Worm (Caenorhabditis elegans) whole organism, young adult: ENCODE results near the gene fbxb-90.

ENCODE experiments used
- B0261.1 ChIP-seq: sonication (generic microtip); optimal IDR thresholded peaks from 2 replicates; lab custom pipeline; 2016; ENCODE audit warnings: mild to moderate bottlenecking, missing genetic modification characterization, moderate library complexity, missing compliant biosample characterization
- B0336.3 ChIP-seq: fragments of 200-800 bp; sonication (Bioruptor generic); IDR thresholded peaks from 2 replicates; pipeline ENCODE4 v1.3.6; 2022; ENCODE audit warnings: missing genetic modification characterization, missing compliant biosample characterization
- D2030.7 ChIP-seq: fragments of 200-800 bp; sonication (Bioruptor generic); IDR thresholded peaks from 2 replicates; pipeline ENCODE4 v1.3.6; 2022; ENCODE audit warnings: missing genetic modification reagents, missing genetic modification characterization, missing compliant biosample characterization
- F37B4.10 ChIP-seq: fragments of 200-800 bp; sonication (Bioruptor generic); IDR thresholded peaks from 2 replicates; pipeline ENCODE4 v1.3.6; 2022; ENCODE audit warnings: missing genetic modification characterization, missing compliant biosample characterization
- F39B2.1 ChIP-seq: fragments of 200-800 bp; sonication (Bioruptor generic); IDR thresholded peaks from 2 replicates; pipeline ENCODE4 v1.3.6; 2022; ENCODE audit warnings: missing genetic modification reagents, missing genetic modification characterization, missing compliant biosample characterization
- F49E8.2 ChIP-seq: sonication (generic microtip); optimal IDR thresholded peaks from 3 replicates; lab custom pipeline; 2017; ENCODE audit warnings: missing genetic modification characterization, mild to moderate bottlenecking, missing compliant biosample characterization, antibody characterized with exemption, moderate library complexity; ENCODE audit not compliant: insufficient read depth
- F57A8.1 ChIP-seq: fragments of 200-800 bp; sonication (Bioruptor generic); optimal IDR thresholded peaks from 2 replicates; lab custom pipeline; 2018; ENCODE audit warnings: mild to moderate bottlenecking, missing genetic modification characterization, moderate library complexity, missing compliant biosample characterization
- T07F8.4 ChIP-seq: sonication (generic microtip); optimal IDR thresholded peaks from 2 replicates; lab custom pipeline; 2016; ENCODE audit warnings: mild to moderate bottlenecking, missing genetic modification characterization, moderate library complexity, missing compliant biosample characterization
- Y53F4B.3 ChIP-seq: fragments of 200-800 bp; sonication (Bioruptor generic); IDR thresholded peaks from 2 replicates; pipeline ENCODE4 v1.3.6; 2022; ENCODE audit warnings: missing genetic modification reagents, missing genetic modification characterization, missing compliant biosample characterization
- aptf-3 ChIP-seq: fragments of 200-800 bp; sonication (Bioruptor generic); IDR thresholded peaks from 2 replicates; pipeline ENCODE4 v1.3.6; 2022; ENCODE audit warnings: missing genetic modification characterization, missing compliant biosample characterization
- bed-1 ChIP-seq: fragments of 200-800 bp; sonication (Bioruptor generic); IDR thresholded peaks from 2 replicates; pipeline ENCODE4 v1.3.6; 2022; ENCODE audit warnings: missing genetic modification reagents, missing genetic modification characterization, missing compliant biosample characterization
- ceh-40 ChIP-seq: fragments of 200-800 bp; sonication (Bioruptor generic); IDR thresholded peaks from 2 replicates; pipeline ENCODE4 v1.3.6; 2022; ENCODE audit warnings: missing genetic modification characterization, missing compliant biosample characterization
- ceh-58 ChIP-seq: fragments of 200-800 bp; sonication (Bioruptor generic); IDR thresholded peaks from 2 replicates; pipeline ENCODE4 v1.3.6; 2022; ENCODE audit warnings: missing genetic modification characterization, missing compliant biosample characterization
- chd-7 ChIP-seq: sonication (generic microtip); optimal IDR thresholded peaks from 2 replicates; lab custom pipeline; 2016; ENCODE audit warnings: mild to moderate bottlenecking, missing genetic modification characterization, moderate library complexity, missing compliant biosample characterization
- die-1 ChIP-seq: sonication (generic microtip); optimal IDR thresholded peaks from 2 replicates; lab custom pipeline; 2016; ENCODE audit warnings: missing genotype, mild to moderate bottlenecking, missing genetic modification characterization, missing compliant biosample characterization
- dox-1 ChIP-seq: fragments of 200-800 bp; sonication (Bioruptor generic); IDR thresholded peaks from 2 replicates; pipeline ENCODE4 v1.3.6; 2022; ENCODE audit warnings: missing genetic modification reagents, missing genetic modification characterization, missing compliant biosample characterization
- egl-18 ChIP-seq: fragments of 200-800 bp; sonication (Bioruptor generic); IDR thresholded peaks from 2 replicates; pipeline ENCODE4 v1.3.6; 2022; ENCODE audit warnings: missing genetic modification reagents, missing genetic modification characterization, missing compliant biosample characterization
- egrh-3 ChIP-seq: fragments of 200-800 bp; sonication (Bioruptor generic); IDR thresholded peaks from 2 replicates; pipeline ENCODE4 v1.3.6; 2022; ENCODE audit warnings: missing genetic modification reagents, missing genetic modification characterization, missing compliant biosample characterization
- ekl-4 ChIP-seq: fragments of 200-800 bp; sonication (Bioruptor generic); IDR thresholded peaks from 2 replicates; pipeline ENCODE4 v1.3.6; 2022; ENCODE audit warnings: missing genetic modification reagents, missing genetic modification characterization, missing compliant biosample characterization
- fkh-3 ChIP-seq: sonication (generic microtip); optimal IDR thresholded peaks from 2 replicates; lab custom pipeline; 2016; ENCODE audit warnings: mild to moderate bottlenecking, missing genetic modification characterization, missing compliant biosample characterization
- gei-17 ChIP-seq: fragments of 200-800 bp; sonication (Bioruptor generic); optimal IDR thresholded peaks from 2 replicates; lab custom pipeline; 2018; ENCODE audit warnings: mild to moderate bottlenecking, missing genetic modification characterization, missing compliant biosample characterization
- hlh-26 ChIP-seq: fragments of 200-800 bp; sonication (Bioruptor generic); conservative IDR thresholded peaks from 2 replicates; pipeline ENCODE4 v1.3.6; 2022; ENCODE audit warnings: missing genetic modification reagents, missing genetic modification characterization, missing compliant biosample characterization
- hsf-1 ChIP-seq: fragments of 200-800 bp; sonication (Bioruptor generic); IDR thresholded peaks from 2 replicates; pipeline ENCODE4 v1.3.6; 2022; ENCODE audit warnings: missing genetic modification reagents, missing genetic modification characterization, missing compliant biosample characterization
- lin-40 ChIP-seq: sonication (generic microtip); optimal IDR thresholded peaks from 2 replicates; lab custom pipeline; 2016; ENCODE audit warnings: missing genetic modification characterization, mild to moderate bottlenecking, missing compliant biosample characterization, missing genotype, missing genetic modification reagents
- lir-1 ChIP-seq: fragments of 200-800 bp; sonication (Bioruptor generic); conservative IDR thresholded peaks from 2 replicates; pipeline ENCODE4 v1.3.6; 2022; ENCODE audit warnings: missing genetic modification reagents, missing genetic modification characterization, missing compliant biosample characterization
- nfya-1 ChIP-seq: sonication (generic microtip); optimal IDR thresholded peaks from 2 replicates; lab custom pipeline; 2017; ENCODE audit warnings: antibody characterized with exemption, missing compliant biosample characterization, missing genetic modification characterization, borderline replicate concordance; ENCODE audit not compliant: insufficient read depth
- nhr-179 ChIP-seq: sonication (generic microtip); optimal IDR thresholded peaks from 2 replicates; lab custom pipeline; 2016; ENCODE audit warnings: mild to moderate bottlenecking, missing genetic modification characterization, missing compliant biosample characterization
- nhr-90 ChIP-seq: sonication (generic microtip); optimal IDR thresholded peaks from 2 replicates; lab custom pipeline; 2016; ENCODE audit warnings: missing genotype, mild to moderate bottlenecking, missing genetic modification characterization, missing compliant biosample characterization
- pbrm-1 ChIP-seq: fragments of 200-800 bp; sonication (Bioruptor generic); IDR thresholded peaks from 2 replicates; pipeline ENCODE4 v1.3.6; 2022; ENCODE audit warnings: missing genetic modification reagents, missing genetic modification characterization, missing compliant biosample characterization
- rpc-1 ChIP-seq, 2 experiments: fragments of 150-350 bp in 1 of 2; sonication (generic microtip) in 1 of 2; optimal IDR thresholded peaks; 2 replicates each; lab custom pipeline; 2014 to 2018; ENCODE audit warnings: missing biosample characterization in 1 of 2, missing genetic modification characterization in 1 of 2, missing genetic modification reagents in 1 of 2, missing genotype in 1 of 2
- sdz-38 ChIP-seq: sonication (generic microtip); optimal IDR thresholded peaks from 2 replicates; lab custom pipeline; 2016; ENCODE audit warnings: missing genotype, missing genetic modification characterization, missing compliant biosample characterization
- snpc-4 ChIP-seq, 5 experiments: fragments of 150-350 bp in 1 of 5; sonication (generic microtip) in 4 of 5; optimal IDR thresholded peaks; 2 replicates each; lab custom pipeline; 2014 to 2018; ENCODE audit warnings: missing genetic modification characterization in 5 of 5, missing biosample characterization in 3 of 5, antibody characterized with exemption in 2 of 5, mild to moderate bottlenecking in 2 of 5, missing compliant biosample characterization in 2 of 5, missing genotype in 2 of 5, moderate library complexity in 2 of 5, missing genetic modification reagents in 1 of 5
- somi-1 ChIP-seq: fragments of 200-800 bp; sonication (Bioruptor generic); optimal IDR thresholded peaks from 2 replicates; lab custom pipeline; 2018; ENCODE audit warnings: mild to moderate bottlenecking, missing genetic modification characterization, missing compliant biosample characterization
- tlf-1 ChIP-seq: fragments of 200-800 bp; sonication (Bioruptor generic); optimal IDR thresholded peaks from 2 replicates; lab custom pipeline; 2018; ENCODE audit warnings: mild to moderate bottlenecking, missing genetic modification characterization, missing compliant biosample characterization
- unc-130 ChIP-seq: sonication (generic microtip); optimal IDR thresholded peaks from 2 replicates; lab custom pipeline; 2016; ENCODE audit warnings: missing genetic modification reagents, missing genetic modification characterization, missing compliant biosample characterization
- ztf-3 ChIP-seq: fragments of 200-800 bp; sonication (Bioruptor generic); optimal IDR thresholded peaks from 2 replicates; lab custom pipeline; 2018; ENCODE audit warnings: mild to moderate bottlenecking, missing genetic modification characterization, missing compliant biosample characterization
- ztf-6 ChIP-seq: fragments of 200-800 bp; sonication (Bioruptor generic); IDR thresholded peaks from 2 replicates; pipeline ENCODE4 v1.3.6; 2022; ENCODE audit warnings: missing genetic modification reagents, missing genetic modification characterization, missing compliant biosample characterization

Gene fbxb-90

DNA sequence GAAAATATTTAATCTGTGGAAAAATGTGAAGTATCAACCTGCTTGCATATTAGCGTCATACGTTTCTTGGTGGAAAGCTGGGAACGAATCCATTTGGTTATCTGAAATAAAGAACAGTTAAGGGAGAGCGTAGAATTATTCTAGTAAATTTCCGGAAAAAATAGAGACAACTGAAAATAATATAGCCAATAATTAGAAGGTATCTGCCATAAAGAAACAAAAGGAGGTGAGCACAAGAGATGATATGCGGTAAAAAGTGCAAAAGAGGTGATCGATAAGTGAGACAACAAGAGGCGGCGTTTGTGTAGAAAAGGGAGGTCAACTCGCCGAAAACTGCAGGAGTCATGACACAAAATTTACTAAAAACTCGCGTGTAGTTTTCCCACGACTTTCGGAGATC lies 30.8 kb upstream of the fbxb-90 start, which contains the start of gene T24E12.11:
Gene T24E12.11 (minus strand): TSS at position 101 of the 400 bp plus-strand sequence.
- TF ChIP-seq F57A8.1 (GFP tag; lab: Kevin White, UChicago) (no peak), ceh-58 (GFP tag; lab: Robert Waterston, UW) (no peak), D2030.7 (no peak), egrh-3 (no peak), hsf-1 (GFP tag; lab: Robert Waterston, UW) (no peak), lin-40 (tag; lab: Kevin White, UChicago) (no peak), T07F8.4 (no peak), gei-17 (GFP tag; lab: Kevin White, UChicago) (no peak), ztf-3 (GFP tag; lab: Kevin White, UChicago) (no peak), pbrm-1 (GFP tag; lab: Robert Waterston, UW) (no peak), hlh-26 (GFP tag; lab: Robert Waterston, UW) (no peak), dox-1 (no peak), lir-1 (GFP tag; lab: Robert Waterston, UW) (no peak), F37B4.10 (GFP tag; lab: Robert Waterston, UW) (no peak)
- TF ChIP-seq, all 124 proteins: peak for 0

DNA sequence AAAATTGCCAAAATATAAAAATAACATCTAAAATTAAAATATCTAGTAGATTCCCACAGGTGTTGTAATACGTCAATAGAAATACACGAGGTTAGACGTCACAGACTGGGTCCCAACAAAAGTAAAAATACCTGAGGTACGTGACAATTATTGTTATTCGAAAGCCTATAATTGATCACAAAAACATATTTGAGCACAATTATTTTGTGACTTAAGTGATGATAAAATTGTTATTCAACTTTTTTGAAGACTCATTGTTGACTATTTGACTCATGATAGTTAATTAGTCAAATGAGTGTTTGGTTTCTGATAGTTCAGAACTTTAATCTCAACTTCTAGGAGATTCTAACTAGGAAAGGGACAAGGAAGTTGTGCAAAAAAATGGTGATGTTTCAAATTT lies 29.2 kb upstream of the fbxb-90 start:
- no peak for TF ChIP-seq ceh-40 (GFP tag; lab: Robert Waterston, UW)
- no peak for TF ChIP-seq tlf-1 (GFP tag; lab: Kevin White, UChicago)
- TF ChIP-seq aptf-3 (GFP tag; lab: Robert Waterston, UW): no peak
- no peak for TF ChIP-seq nhr-179 (tag; lab: Kevin White, UChicago)
- no peak for TF ChIP-seq chd-7 (tag; lab: Kevin White, UChicago)
- no peak for TF ChIP-seq bed-1 (GFP tag; lab: Robert Waterston, UW)
- no peak for TF ChIP-seq egl-18 (GFP tag; lab: Robert Waterston, UW)
- no peak for TF ChIP-seq gei-17 (GFP tag; lab: Kevin White, UChicago)

DNA sequence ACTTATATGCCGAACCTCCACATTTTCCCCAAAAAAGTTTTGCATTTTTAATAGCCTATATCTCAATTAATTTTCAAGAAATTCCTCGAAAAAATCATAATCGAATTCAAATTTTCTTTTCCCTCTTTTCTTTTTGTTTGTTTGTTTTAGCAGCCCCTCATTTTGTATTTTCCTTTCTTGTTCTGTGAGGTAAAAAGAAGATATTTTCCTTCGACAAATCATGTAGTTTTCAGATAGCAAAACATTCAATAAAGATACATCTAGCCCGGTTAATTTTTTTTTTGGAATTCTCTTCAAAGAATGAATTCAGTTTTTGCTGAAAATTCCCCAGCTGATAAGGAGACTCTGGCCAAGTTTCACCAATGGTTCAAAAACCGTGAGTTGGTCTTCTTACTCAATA lies 27.1 kb upstream of the fbxb-90 start, which contains the start of gene T24E12.3:
Gene T24E12.3 (plus strand): TSS at position 301 of the 400 bp plus-strand sequence.
- TF ChIP-seq nhr-90 (tag; lab: Kevin White, UChicago) (no peak), somi-1 (no peak), hsf-1 (GFP tag; lab: Robert Waterston, UW) (no peak)

DNA sequence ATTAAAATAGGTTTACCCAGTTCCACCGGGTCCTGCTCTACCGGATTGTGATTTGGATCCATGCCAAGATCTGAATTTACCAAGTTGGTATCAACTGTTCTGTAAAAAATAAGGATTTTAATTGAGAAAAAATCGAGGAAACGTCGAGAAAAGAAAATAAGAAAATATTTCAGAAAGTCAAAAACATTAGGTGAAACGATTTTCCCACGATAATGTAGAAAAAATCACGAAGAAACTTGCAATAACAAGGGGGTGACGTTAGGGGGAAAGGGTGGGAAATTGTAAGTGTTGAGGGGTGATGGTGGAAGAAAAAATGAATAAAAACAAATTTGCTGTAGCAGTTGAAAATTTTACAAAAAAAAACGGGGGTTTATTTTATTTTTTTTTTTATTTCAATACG lies 24.5 kb upstream of the fbxb-90 start, which contains the start of gene T24E12.10:
Gene T24E12.10 (minus strand): TSS at position 101 of the 400 bp plus-strand sequence.
- TF ChIP-seq B0261.1 (tag; lab: Kevin White, UChicago): no peak
- no peak for TF ChIP-seq sdz-38 (tag; lab: Kevin White, UChicago)
- TF ChIP-seq hlh-26 (GFP tag; lab: Robert Waterston, UW): no peak
- TF ChIP-seq ekl-4: no peak
- TF ChIP-seq rpc-1 (optimal IDR thresholded peaks at IDR 0.05; lab: Kevin White, UChicago): no peak
- no peak for TF ChIP-seq rpc-1 (tag; optimal IDR thresholded peaks at IDR 0.05; lab: Kevin White, UChicago)
- TF ChIP-seq unc-130: no peak
- TF ChIP-seq ztf-6 (GFP tag; lab: Robert Waterston, UW): no peak
- no peak for TF ChIP-seq Y53F4B.3
- no peak for TF ChIP-seq nfya-1 (tag; lab: Kevin White, UChicago)
- no peak for TF ChIP-seq die-1 (tag; lab: Kevin White, UChicago)
- no peak for TF ChIP-seq fkh-3 (tag; lab: Kevin White, UChicago)
- TF ChIP-seq B0336.3 (GFP tag; lab: Robert Waterston, UW): no peak
- no peak for TF ChIP-seq F49E8.2 (tag; lab: Kevin White, UChicago)
- no peak for TF ChIP-seq F39B2.1
- TF ChIP-seq snpc-4 (GFP tag; optimal IDR thresholded peaks at IDR 0.05; lab: Kevin White, UChicago): no peak
- TF ChIP-seq snpc-4 (tag; optimal IDR thresholded peaks at IDR 0.05; lab: Kevin White, UChicago): no peak
